Fruit fly (Drosophila melanogaster) whole organism, adult: ENCODE measurements around the gene CG3638.

Experiments
- CG11617 ChIP-seq: fragments of 200-800 bp; sonication (Bioruptor generic); optimal IDR thresholded peaks from 2 replicates; lab custom pipeline; 2017; ENCODE audit warnings: mild to moderate bottlenecking, missing biosample characterization, missing genetic modification reagents, missing genetic modification characterization
- CG14711 ChIP-seq: fragments of 200-800 bp; sonication (Bioruptor generic); optimal IDR thresholded peaks from 2 replicates; lab custom pipeline; 2018; ENCODE audit warnings: missing biosample characterization, mild to moderate bottlenecking, missing genetic modification characterization, moderate library complexity
- CG5204 ChIP-seq: fragments of 200-800 bp; sonication (Bioruptor generic); optimal IDR thresholded peaks from 2 replicates; lab custom pipeline; 2016; ENCODE audit warnings: missing biosample characterization, missing genetic modification characterization
- CG7101 ChIP-seq: fragments of 200-800 bp; sonication (Bioruptor generic); optimal IDR thresholded peaks from 2 replicates; lab custom pipeline; 2018; ENCODE audit warnings: missing biosample characterization, mild to moderate bottlenecking, missing genetic modification characterization, moderate library complexity
- Mnt ChIP-seq: fragments of 200-800 bp; sonication (Bioruptor generic); optimal IDR thresholded peaks from 2 replicates; lab custom pipeline; 2016; ENCODE audit warnings: missing biosample characterization, mild to moderate bottlenecking, missing genetic modification characterization
- tj ChIP-seq: fragments of 200-800 bp; sonication (Bioruptor generic); optimal IDR thresholded peaks from 3 replicates; lab custom pipeline; 2017; ENCODE audit warnings: missing biosample characterization, mild to moderate bottlenecking, missing genetic modification characterization, moderate library complexity
- toe ChIP-seq: fragments of 200-800 bp; sonication (Bioruptor generic); optimal IDR thresholded peaks from 2 replicates; lab custom pipeline; 2016; ENCODE audit warnings: missing biosample characterization, missing genetic modification characterization

- no peak for TF ChIP-seq CG14711
- no peak for TF ChIP-seq toe (GFP tag; lab: Kevin White, UChicago)
- TF ChIP-seq tj: no peak
- TF ChIP-seq Mnt (GFP tag; lab: Kevin White, UChicago): no peak
- no peak for TF ChIP-seq CG7101 (tag; lab: Kevin White, UChicago)
- no peak for TF ChIP-seq CG11617 (GFP tag; lab: Kevin White, UChicago)
- no peak for TF ChIP-seq CG5204 (GFP tag; lab: Kevin White, UChicago)
Measured at dm6 chrX:1197862-1198261, 38.6 kb downstream of the CG3638 start.
